Fruit fly (Drosophila melanogaster) whole organism, pupa: Measurements from ENCODE around the gene CG7182.

Experiments
- CG10348 ChIP-seq: fragments of 200-800 bp; sonication (Bioruptor generic); IDR thresholded peaks from 2 replicates; pipeline ENCODE4 v1.3.6; 2022; ENCODE audit warnings: missing biosample characterization, missing genetic modification characterization
- CG12605 ChIP-seq: fragments of 200-800 bp; sonication (Bioruptor generic); IDR thresholded peaks from 2 replicates; pipeline ENCODE4 v1.3.6; 2022; ENCODE audit warnings: missing biosample characterization, missing genetic modification characterization
- CG13204 ChIP-seq: fragments of 200-800 bp; sonication (Bioruptor generic); optimal IDR thresholded peaks from 2 replicates; lab custom pipeline; 2018; ENCODE audit warnings: missing biosample characterization, mild to moderate bottlenecking, missing genetic modification characterization, moderate library complexity
- CG14655 ChIP-seq: fragments of 200-800 bp; sonication (Bioruptor generic); optimal IDR thresholded peaks from 3 replicates; lab custom pipeline; 2017; ENCODE audit warnings: mild to moderate bottlenecking, missing biosample characterization, missing genetic modification reagents, missing genetic modification characterization
- CG15710 ChIP-seq: fragments of 200-800 bp; sonication (Bioruptor generic); optimal IDR thresholded peaks from 2 replicates; lab custom pipeline; 2018; ENCODE audit warnings: missing biosample characterization, mild to moderate bottlenecking, missing genetic modification characterization, moderate library complexity
- CG17806 ChIP-seq: fragments of 200-800 bp; sonication (Bioruptor generic); optimal IDR thresholded peaks from 2 replicates; lab custom pipeline; 2018; ENCODE audit warnings: missing biosample characterization, mild to moderate bottlenecking, missing genetic modification characterization, moderate library complexity
- CG32121 ChIP-seq: fragments of 200-800 bp; sonication (Bioruptor generic); IDR thresholded peaks from 2 replicates; pipeline ENCODE4 v1.3.6; 2022; ENCODE audit warnings: missing biosample characterization, missing genetic modification characterization
- CG34367 ChIP-seq: fragments of 200-800 bp; sonication (Bioruptor generic); optimal IDR thresholded peaks from 2 replicates; lab custom pipeline; 2018; ENCODE audit warnings: missing biosample characterization, mild to moderate bottlenecking, missing genetic modification characterization
- CG4496 ChIP-seq: fragments of 200-800 bp; sonication (Bioruptor generic); IDR thresholded peaks from 3 replicates; pipeline ENCODE4 v1.3.6; 2022; ENCODE audit warnings: missing biosample characterization, missing genetic modification characterization
- CG8159 ChIP-seq: fragments of 200-800 bp; sonication (Bioruptor generic); optimal IDR thresholded peaks from 3 replicates; lab custom pipeline; 2018; ENCODE audit warnings: missing biosample characterization, mild to moderate bottlenecking, missing genetic modification characterization, moderate library complexity
- CG8301 ChIP-seq: fragments of 200-800 bp; sonication (Bioruptor generic); optimal IDR thresholded peaks from 2 replicates; lab custom pipeline; 2018; ENCODE audit warnings: missing biosample characterization, mild to moderate bottlenecking, missing genetic modification characterization
- CG9948 ChIP-seq: fragments of 200-800 bp; sonication (Bioruptor generic); optimal IDR thresholded peaks from 2 replicates; lab custom pipeline; 2018; ENCODE audit warnings: missing biosample characterization, mild to moderate bottlenecking, missing genetic modification characterization, moderate library complexity
- D1 ChIP-seq: fragments of 200-800 bp; sonication (Bioruptor generic); optimal IDR thresholded peaks from 2 replicates; lab custom pipeline; 2018; ENCODE audit warnings: missing biosample characterization, mild to moderate bottlenecking, missing genetic modification characterization, moderate library complexity
- EcR ChIP-seq: fragments of 200-800 bp; sonication (Bioruptor generic); optimal IDR thresholded peaks from 3 replicates; lab custom pipeline; 2019; ENCODE audit warnings: missing biosample characterization, missing genetic modification characterization, mild to moderate bottlenecking, moderate library complexity, missing genetic modification reagents
- Ets98B ChIP-seq: fragments of 200-800 bp; sonication (Bioruptor generic); IDR thresholded peaks from 2 replicates; pipeline ENCODE4 v1.3.6; 2022; ENCODE audit warnings: missing biosample characterization, missing genetic modification characterization
- Pif1A ChIP-seq: fragments of 200-800 bp; sonication (Bioruptor generic); optimal IDR thresholded peaks from 3 replicates; lab custom pipeline; 2016; ENCODE audit warnings: missing biosample characterization, missing genetic modification characterization
- Pif1B ChIP-seq: fragments of 200-800 bp; sonication (Bioruptor generic); optimal IDR thresholded peaks from 3 replicates; lab custom pipeline; 2016; ENCODE audit warnings: missing biosample characterization, missing genetic modification characterization
- Snoo ChIP-seq: fragments of 200-800 bp; sonication (Bioruptor generic); optimal IDR thresholded peaks from 3 replicates; lab custom pipeline; 2017; ENCODE audit warnings: missing biosample characterization, mild to moderate bottlenecking, missing genetic modification characterization, inconsistent platforms
- fd96Ca ChIP-seq: fragments of 200-800 bp; sonication (Bioruptor generic); IDR thresholded peaks from 3 replicates; pipeline ENCODE4 v1.3.6; 2022; ENCODE audit warnings: missing biosample characterization, missing genetic modification characterization
- gl ChIP-seq: fragments of 200-800 bp; sonication (Bioruptor generic); optimal IDR thresholded peaks from 2 replicates; lab custom pipeline; 2018; ENCODE audit warnings: missing biosample characterization, mild to moderate bottlenecking, missing genetic modification characterization
- rn ChIP-seq: fragments of 200-800 bp; sonication (Bioruptor generic); IDR thresholded peaks from 2 replicates; pipeline ENCODE4 v1.3.6; 2022; ENCODE audit warnings: missing biosample characterization, missing genetic modification characterization

The CG7182 gene

DNA sequence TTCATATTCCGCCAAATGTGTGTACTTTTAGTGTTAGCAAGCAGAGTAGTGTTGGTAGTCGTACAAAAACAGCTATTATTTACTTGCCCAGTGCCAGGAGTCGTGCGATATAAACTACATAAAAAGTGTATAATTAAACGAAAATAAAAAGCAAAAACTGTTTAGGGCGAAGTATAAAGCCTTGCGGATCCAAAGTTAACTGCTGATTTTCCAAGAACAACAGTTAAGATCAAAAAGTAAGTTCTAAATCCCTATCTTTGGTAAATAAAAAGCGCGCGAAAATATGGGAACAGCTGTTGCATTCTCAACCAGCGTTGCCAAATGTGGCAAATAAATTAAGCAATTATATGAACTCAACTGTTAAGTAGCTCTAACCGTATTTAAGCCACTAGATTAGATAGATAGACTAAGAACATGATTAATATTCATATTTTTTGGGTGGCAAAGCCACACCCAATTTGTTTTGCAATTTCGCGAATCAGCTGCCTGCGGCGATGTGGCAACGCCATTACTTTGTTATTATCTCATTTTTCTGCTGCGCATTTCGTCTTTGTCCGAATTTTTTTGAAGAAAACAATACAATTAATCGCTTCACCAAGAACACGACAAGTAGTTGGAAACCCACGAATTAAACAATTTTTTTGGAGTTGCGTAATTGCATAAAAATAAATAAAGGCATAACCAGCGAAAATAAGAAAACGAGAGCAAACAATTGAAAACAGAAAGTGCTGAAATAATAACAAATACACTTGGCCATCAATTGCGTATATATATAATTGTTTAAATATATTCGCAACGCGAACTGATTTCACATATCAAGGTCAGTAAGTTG is 5.7 kb downstream of the CG7182 start, which contains the start of the genes Prim1 and CG7083:
TSS of gene Prim1 (plus strand) at position 51 of the 832 bp plus-strand sequence.
TSS of gene CG7083 (plus strand) at position 522 of the 832 bp plus-strand sequence.
- TF ChIP-seq CG34367 (tag; lab: Kevin White, UChicago) (peak; percentile 49), Snoo (peak; percentile 26), CG12605 (no peak), CG32121 (no peak), fd96Ca (no peak), Pif1B (GFP tag; lab: Kevin White, UChicago) (no peak), CG8159 (tag; lab: Kevin White, UChicago) (peak; percentile 57), CG15710 (peak; percentile 44), CG13204 (no peak), gl (tag; lab: Kevin White, UChicago) (no peak), CG8301 (tag; lab: Kevin White, UChicago) (peak; percentile 28), CG9948 (tag; lab: Kevin White, UChicago) (no peak), CG10348 (no peak), CG14655 (GFP tag; lab: Kevin White, UChicago) (no peak), CG17806 (tag; lab: Kevin White, UChicago) (peak; percentile 38), CG4496 (GFP tag; lab: Robert Waterston, UW) (peak; percentile 44; the same call in 2 of the 3 replicates), Pif1A (peak; percentile 68), D1 (tag; lab: Kevin White, UChicago) (no peak)
- TF ChIP-seq, all 21 proteins: peak for 8

DNA sequence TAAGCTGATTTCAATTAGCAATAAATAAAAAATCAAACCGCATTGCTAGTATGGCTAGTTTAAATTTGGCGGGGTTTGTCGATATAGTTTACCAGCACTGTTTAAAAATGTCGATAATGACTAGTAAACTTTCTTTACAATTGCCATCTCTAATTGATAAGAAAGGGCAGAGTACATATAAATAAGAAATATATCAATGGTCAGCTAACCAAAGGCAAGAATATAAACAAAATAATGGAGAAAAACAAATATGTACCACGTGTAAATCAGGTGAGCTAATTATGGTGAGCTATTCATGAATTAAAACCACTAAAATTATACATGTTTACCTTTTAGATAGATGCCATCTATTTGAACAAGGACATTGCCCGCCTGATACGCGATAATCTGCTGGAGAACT is 7.3 kb downstream of the CG7182 start, which contains the start of gene Pex2:
TSS of gene Pex2 (plus strand) at position 131 of the 400 bp plus-strand sequence.
- no peak for TF ChIP-seq Ets98B (GFP tag; lab: Robert Waterston, UW)
- no peak for TF ChIP-seq CG34367 (tag; lab: Kevin White, UChicago)
- peak; percentile 16 for TF ChIP-seq CG8159 (tag; lab: Kevin White, UChicago)
- TF ChIP-seq CG15710 = no peak
- TF ChIP-seq D1 (tag; lab: Kevin White, UChicago) = no peak
- peak; percentile 18; the same call in 1 of the 2 replicates for TF ChIP-seq CG32121
- no peak for TF ChIP-seq CG10348
- no peak for TF ChIP-seq CG12605
- no peak for TF ChIP-seq CG17806 (tag; lab: Kevin White, UChicago)
- no peak for TF ChIP-seq rn (GFP tag; lab: Robert Waterston, UW)
- no peak for TF ChIP-seq fd96Ca
- no peak for TF ChIP-seq Pif1B (GFP tag; lab: Kevin White, UChicago)
- TF ChIP-seq Snoo = no peak
- TF ChIP-seq EcR (GFP tag; lab: Kevin White, UChicago) = no peak
- TF ChIP-seq CG4496 (GFP tag; lab: Robert Waterston, UW) = 0 out of 3 replicates have a peak, but pooled peaks have one; percentile 13
- TF ChIP-seq gl (tag; lab: Kevin White, UChicago) = no peak
- peak; percentile 6 for TF ChIP-seq CG8301 (tag; lab: Kevin White, UChicago)
- TF ChIP-seq Pif1A = peak; percentile 10
- no peak for TF ChIP-seq CG9948 (tag; lab: Kevin White, UChicago)
- no peak for TF ChIP-seq CG14655 (GFP tag; lab: Kevin White, UChicago)
- no peak for TF ChIP-seq CG13204

DNA sequence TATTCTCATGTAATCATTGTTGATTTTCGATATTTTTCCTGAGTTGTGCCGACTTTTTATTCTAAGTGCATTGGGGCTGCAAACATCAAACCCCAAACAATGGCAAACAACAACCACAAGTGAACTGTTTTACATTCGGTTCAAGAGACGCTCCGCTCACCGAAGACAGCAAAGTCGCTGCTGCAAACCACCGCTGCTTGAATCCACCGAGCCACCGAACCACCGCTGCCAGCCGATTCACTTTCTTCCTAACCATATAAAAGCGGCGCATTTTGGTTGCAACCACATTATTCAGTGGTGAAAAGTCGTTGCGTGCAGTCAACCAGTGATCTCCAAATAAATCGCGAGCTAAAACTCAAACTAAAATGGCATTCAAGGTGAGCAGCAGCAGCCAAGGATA is 9.8 kb downstream of the CG7182 start, which contains the start of gene Cpr66Cb:
TSS of gene Cpr66Cb (plus strand) at position 301 of the 400 bp plus-strand sequence.
- TF ChIP-seq CG10348 = no peak

DNA sequence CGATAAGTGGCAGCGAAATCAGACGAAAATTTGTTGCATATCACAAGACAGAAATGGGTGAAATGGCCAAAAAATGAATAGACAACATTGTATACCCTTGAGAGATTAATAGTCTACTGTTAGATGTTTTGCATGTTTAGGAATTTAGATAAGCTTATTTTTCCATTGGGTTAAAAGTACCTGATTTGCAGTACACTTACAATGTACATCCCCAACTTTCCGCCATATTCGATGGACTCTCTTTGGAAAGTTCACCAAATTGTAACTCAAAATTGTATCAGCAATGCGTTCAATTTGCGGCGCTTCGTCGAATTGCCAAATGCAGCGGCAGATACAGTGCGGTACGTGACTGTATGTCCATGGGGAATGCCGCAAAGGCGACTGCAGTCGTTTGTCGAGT is 11.8 kb downstream of the CG7182 start:
- no peak for TF ChIP-seq CG34367 (tag; lab: Kevin White, UChicago)
- TF ChIP-seq Ets98B (GFP tag; lab: Robert Waterston, UW) = 0 out of 2 replicates have a peak, but pooled peaks have one; percentile 35
- no peak for TF ChIP-seq CG8301 (tag; lab: Kevin White, UChicago)
- no peak for TF ChIP-seq Pif1A
- TF ChIP-seq fd96Ca = peak; percentile 13; the same call in 1 of the 3 replicates
- no peak for TF ChIP-seq CG13204
- TF ChIP-seq CG9948 (tag; lab: Kevin White, UChicago) = no peak
- no peak; the same call in 1 of the 2 replicates for TF ChIP-seq CG10348
- no peak for TF ChIP-seq Snoo

DNA sequence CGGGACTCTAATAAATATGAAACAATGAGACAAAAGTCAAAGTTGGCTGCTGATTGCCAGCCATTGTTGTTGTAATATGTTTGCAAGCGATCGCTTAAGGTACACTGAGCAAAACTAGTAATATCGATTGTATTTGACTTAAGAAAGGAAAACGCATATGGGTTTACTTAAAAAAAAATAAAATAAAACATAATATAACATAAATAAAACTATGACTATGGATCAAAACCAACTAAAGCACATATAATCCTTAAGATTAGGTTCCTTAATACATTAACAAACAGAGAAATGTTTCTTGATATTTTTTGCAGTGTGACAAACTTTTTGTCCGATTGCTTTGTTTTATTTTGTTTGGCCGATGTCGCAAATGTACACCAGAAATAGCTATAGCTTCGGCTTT is 12.6 kb downstream of the CG7182 start:
- no peak for TF ChIP-seq gl (tag; lab: Kevin White, UChicago)
- no peak for TF ChIP-seq Ets98B (GFP tag; lab: Robert Waterston, UW)
- TF ChIP-seq CG9948 (tag; lab: Kevin White, UChicago) = no peak
- no peak for TF ChIP-seq CG4496 (GFP tag; lab: Robert Waterston, UW)
- TF ChIP-seq CG15710 = no peak

DNA sequence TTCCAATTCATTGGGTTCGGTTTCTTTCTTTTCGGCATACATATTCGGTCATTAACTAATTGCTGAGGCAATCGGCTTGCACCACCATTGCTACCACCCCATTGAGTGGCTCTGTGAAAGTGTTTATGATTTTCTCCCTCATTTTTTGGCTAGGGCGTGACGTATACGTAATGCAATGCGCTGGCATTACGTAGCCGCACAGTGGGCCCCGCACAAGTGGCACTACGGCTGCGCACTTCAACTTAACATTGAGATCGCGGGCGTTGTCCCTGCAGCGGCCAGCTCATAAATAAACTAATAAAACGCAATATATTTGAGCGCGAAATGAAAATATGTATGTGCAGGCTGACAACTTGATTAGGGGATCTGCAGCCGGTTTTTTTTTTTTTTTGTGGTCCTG is 14.8 kb downstream of the CG7182 start:
- 0 out of 3 replicates have a peak, but pooled peaks have one; percentile 21 for TF ChIP-seq CG4496 (GFP tag; lab: Robert Waterston, UW)
- no peak for TF ChIP-seq rn (GFP tag; lab: Robert Waterston, UW)
- TF ChIP-seq gl (tag; lab: Kevin White, UChicago) = no peak
